Fruit fly (Drosophila melanogaster) whole organism, adult: ENCODE results near the gene Tango5.

Experiments used
- CG11617 ChIP-seq: fragments of 200-800 bp; sonication (Bioruptor generic); optimal IDR thresholded peaks from 2 replicates; lab custom pipeline; 2017; ENCODE audit warnings: mild to moderate bottlenecking, missing biosample characterization, missing genetic modification reagents, missing genetic modification characterization
- CG1620 ChIP-seq: fragments of 200-800 bp; sonication (Bioruptor generic); optimal IDR thresholded peaks from 2 replicates; lab custom pipeline; 2016; ENCODE audit warnings: missing biosample characterization, missing genetic modification characterization
- CG33017 ChIP-seq: fragments of 200-800 bp; sonication (Bioruptor generic); optimal IDR thresholded peaks from 2 replicates; lab custom pipeline; 2018; ENCODE audit warnings: missing biosample characterization, mild to moderate bottlenecking, missing genetic modification characterization, moderate library complexity
- Clk ChIP-seq: fragments of 200-800 bp; sonication (Bioruptor generic); optimal IDR thresholded peaks from 2 replicates; lab custom pipeline; 2017; ENCODE audit warnings: missing biosample characterization, missing genetic modification characterization
- Hr96 ChIP-seq: fragments of 200-800 bp; sonication (Bioruptor generic); optimal IDR thresholded peaks from 2 replicates; lab custom pipeline; 2016; ENCODE audit warnings: missing biosample characterization, missing genetic modification characterization
- Mnt ChIP-seq: fragments of 200-800 bp; sonication (Bioruptor generic); optimal IDR thresholded peaks from 2 replicates; lab custom pipeline; 2016; ENCODE audit warnings: missing biosample characterization, mild to moderate bottlenecking, missing genetic modification characterization
- cnc ChIP-seq, 2 experiments: fragments of >200 bp; optimal IDR thresholded peaks; 2 replicates each; lab custom pipeline; 2017
- kay ChIP-seq: fragments of 200-800 bp; sonication (Bioruptor generic); peaks from one replicate; lab custom pipeline; 2016; ENCODE audit warnings: missing biosample characterization, missing genetic modification characterization, borderline replicate concordance
- pad ChIP-seq: fragments of 200-800 bp; sonication (Bioruptor generic); optimal IDR thresholded peaks from 3 replicates; lab custom pipeline; 2017; ENCODE audit warnings: missing biosample characterization, missing genetic modification characterization, mild to moderate bottlenecking, moderate library complexity, missing genetic modification reagents
- tj ChIP-seq: fragments of 200-800 bp; sonication (Bioruptor generic); optimal IDR thresholded peaks from 3 replicates; lab custom pipeline; 2017; ENCODE audit warnings: missing biosample characterization, mild to moderate bottlenecking, missing genetic modification characterization, moderate library complexity
- toe ChIP-seq: fragments of 200-800 bp; sonication (Bioruptor generic); optimal IDR thresholded peaks from 2 replicates; lab custom pipeline; 2016; ENCODE audit warnings: missing biosample characterization, missing genetic modification characterization

- TF ChIP-seq Mnt (no peak), CG1620 (GFP tag; lab: Kevin White, UChicago) (no peak), CG11617 (GFP tag; lab: Kevin White, UChicago) (no peak), tj (GFP tag; lab: Kevin White, UChicago) (no peak), Clk (GFP tag; lab: Kevin White, UChicago) (no peak), CG33017 (tag; lab: Kevin White, UChicago) (no peak), Hr96 (GFP tag; lab: Kevin White, UChicago) (no peak), kay (no peak), cnc (optimal IDR thresholded peaks at IDR 0.05; lab: Kevin White, UChicago) (no peak), pad (no peak), toe (no peak)
Observed at dm6 chrX:10774957-10775682, 10.9 kb upstream of the Tango5 start.
